Worm (Caenorhabditis elegans) whole organism, L4 larva: ENCODE results near the gene ulp-1.

Experiments
- ama-1 ChIP-seq: fragments of 150-350 bp; optimal IDR thresholded peaks from 2 replicates; lab custom pipeline; 2014; ENCODE audit warnings: inconsistent platforms, mixed read lengths
- rbr-2 ChIP-seq: sonication (generic microtip); optimal IDR thresholded peaks from 2 replicates; lab custom pipeline; 2016; ENCODE audit warnings: missing genotype, missing genetic modification characterization, missing compliant biosample characterization
- ztf-11 ChIP-seq: fragments of 150-350 bp; optimal IDR thresholded peaks from 2 replicates; lab custom pipeline; 2014; ENCODE audit warnings: missing biosample characterization, missing genetic modification characterization

ce11 chrIII:5143520-5143919 is 26.1 kb downstream of the ulp-1 start:
- TF ChIP-seq ztf-11 (tag; lab: Kevin White, UChicago) (no peak), rbr-2 (tag; lab: Kevin White, UChicago) (no peak), ama-1 (lab: Kevin White, UChicago) (no peak)
